Worm (Caenorhabditis elegans): Measurements from ENCODE around the gene gpa-5.

DNA sequence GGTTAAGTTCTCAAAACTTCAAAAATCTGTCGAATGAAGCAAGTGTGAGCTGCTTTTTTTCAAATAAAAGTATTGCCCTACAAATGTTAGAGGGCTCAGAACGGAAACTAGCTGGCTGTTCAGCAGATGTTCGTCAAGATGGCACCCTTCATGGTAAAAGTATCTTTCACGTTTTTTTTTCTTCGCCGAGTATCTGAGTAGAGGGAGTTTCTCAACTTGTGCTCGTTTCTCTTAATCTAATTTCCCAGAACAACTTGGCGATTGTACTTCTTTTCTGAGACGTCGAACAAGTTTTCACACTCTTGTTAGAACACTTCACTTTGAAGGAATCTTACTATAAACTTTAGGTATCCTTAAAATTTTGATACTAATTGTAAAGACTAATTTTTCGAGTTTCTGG is 33.1 kb downstream of the gpa-5 start:
- TF ChIP-seq F49E8.2 (tag; optimal IDR thresholded peaks at IDR 0.05; ENCODE audit: borderline replicate concordance) (no peak), dmd-9 (GFP tag; IDR thresholded peaks at IDR 0.05) (no peak), ZK337.2 (GFP tag; IDR thresholded peaks at IDR 0.05) (no peak), fos-1 (tag; optimal IDR thresholded peaks at IDR 0.05) (no peak), F26F4.8 (GFP tag; conservative IDR thresholded peaks at IDR 0.05) (no peak), nhr-48 (tag; optimal IDR thresholded peaks at IDR 0.05) (no peak), ces-1 (GFP tag; optimal IDR thresholded peaks at IDR 0.05) (peak; percentile 52), pqm-1 (tag; optimal IDR thresholded peaks at IDR 0.05) (no peak), hlh-30 (tag; optimal IDR thresholded peaks at IDR 0.05; ENCODE audit: insufficient read depth) (no peak), ama-1 (optimal IDR thresholded peaks at IDR 0.05) (no peak), unc-39 (tag; optimal IDR thresholded peaks at IDR 0.05) (no peak), madf-5 (GFP tag; IDR thresholded peaks at IDR 0.05) (no peak)
